Fruit fly (Drosophila melanogaster) Kc167 (cell line): ENCODE measurements around the gene CG14926.

Experiments used
- Myc ChIP-seq: fragments of >200 bp; optimal IDR thresholded peaks from 2 replicates; lab custom pipeline; 2017; ENCODE audit warnings: missing external identifiers
- Sin3A ChIP-seq: fragments of >200 bp; optimal IDR thresholded peaks from 2 replicates; lab custom pipeline; 2018; ENCODE audit warnings: missing external identifiers
- h ChIP-seq: fragments of >200 bp; optimal IDR thresholded peaks from 3 replicates; lab custom pipeline; 2018; ENCODE audit warnings: missing external identifiers
- insv ChIP-seq: fragments of >200 bp; optimal IDR thresholded peaks from 3 replicates; lab custom pipeline; 2018; ENCODE audit warnings: missing external identifiers
- psq ChIP-seq: fragments of >200 bp; optimal IDR thresholded peaks from 2 replicates; lab custom pipeline; 2017; ENCODE audit warnings: missing external identifiers
- ttk ChIP-seq: sonication (Bioruptor generic); optimal IDR thresholded peaks from 2 replicates; lab custom pipeline; 2017; ENCODE audit warnings: missing external identifiers

Gene CG14926

DNA sequence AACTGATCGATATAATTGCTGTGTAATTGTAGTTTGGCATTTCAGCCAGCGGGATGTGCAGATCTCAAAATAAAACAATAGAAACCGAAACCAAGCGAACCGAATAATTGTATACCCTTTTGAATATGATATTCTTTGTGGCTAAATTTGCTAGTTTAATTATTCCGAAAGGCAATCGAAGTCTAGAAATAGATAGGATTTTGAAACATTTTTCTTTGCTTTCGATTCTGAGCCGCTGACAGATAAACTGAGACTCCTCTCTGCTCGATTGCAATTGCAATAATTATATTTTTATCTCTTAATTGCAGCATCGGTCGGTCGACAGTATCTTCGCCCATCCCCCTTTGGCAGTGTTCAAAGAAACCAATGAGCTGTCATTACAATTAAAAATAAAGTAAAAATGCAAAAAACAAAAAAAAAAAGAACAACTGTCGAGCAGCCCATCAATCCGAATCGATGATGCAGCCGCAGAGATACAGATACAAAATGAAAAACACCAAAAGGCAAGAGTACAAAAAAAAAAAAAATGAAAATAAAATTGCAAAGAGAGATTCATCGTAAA is 10.1 kb downstream of the CG14926 start:
- TF ChIP-seq ttk: no peak
- TF ChIP-seq Myc: no peak
- no peak for TF ChIP-seq Sin3A (lab: Kevin White, UChicago)
- no peak for TF ChIP-seq h
- no peak for TF ChIP-seq insv (lab: Kevin White, UChicago)
- no peak for TF ChIP-seq psq (lab: Kevin White, UChicago)

DNA sequence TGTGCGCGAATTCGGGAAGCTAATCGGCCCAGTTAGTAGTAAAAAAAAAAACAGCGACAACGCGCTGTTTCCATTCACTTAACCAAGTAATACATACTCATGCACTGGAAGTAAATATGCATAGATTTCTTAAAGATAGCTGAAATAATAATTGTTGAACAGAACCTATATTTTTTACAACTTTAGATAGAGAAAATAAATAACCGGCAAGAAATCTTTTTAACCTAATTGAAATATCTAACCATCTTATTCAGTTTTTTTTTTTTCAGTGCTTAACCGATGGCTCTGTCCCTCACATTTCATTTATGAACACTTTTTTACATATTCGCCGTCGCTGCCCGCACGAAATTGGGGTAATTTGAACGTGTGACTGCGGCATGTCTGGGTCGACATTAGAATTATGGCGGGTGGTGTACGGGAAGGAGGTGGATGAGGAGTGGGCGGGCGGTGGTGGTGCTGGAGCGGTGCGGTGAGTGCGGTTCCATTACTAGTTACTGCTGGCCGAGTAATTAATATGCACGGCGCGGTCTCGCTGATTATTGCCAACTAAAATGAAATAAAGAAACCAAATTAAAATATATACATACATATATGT is 11.4 kb downstream of the CG14926 start:
- TF ChIP-seq insv (lab: Kevin White, UChicago): no peak
- no peak for TF ChIP-seq h

DNA sequence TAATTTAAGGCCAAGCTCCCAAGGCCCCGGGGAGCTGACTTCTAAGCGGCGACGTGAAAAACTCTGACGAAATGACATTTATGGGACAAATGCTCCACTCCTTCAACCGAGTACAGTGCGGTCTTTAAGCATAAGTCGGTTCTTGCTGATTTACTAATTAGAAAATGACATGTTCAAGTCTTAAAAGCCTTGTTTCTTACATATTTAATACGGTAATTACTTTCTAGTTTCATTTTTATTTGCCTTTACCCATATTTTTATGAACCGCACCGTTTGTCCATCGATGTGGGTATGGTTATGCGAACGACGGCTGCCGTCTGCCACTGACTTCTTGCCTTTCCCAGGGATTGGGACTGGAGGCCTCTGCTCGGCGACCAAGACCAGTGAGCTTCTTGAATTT is 14.8 kb downstream of the CG14926 start:
- TF ChIP-seq Sin3A (lab: Kevin White, UChicago) (no peak), psq (lab: Kevin White, UChicago) (no peak), h (no peak), ttk (no peak), Myc (no peak), insv (lab: Kevin White, UChicago) (no peak)

DNA sequence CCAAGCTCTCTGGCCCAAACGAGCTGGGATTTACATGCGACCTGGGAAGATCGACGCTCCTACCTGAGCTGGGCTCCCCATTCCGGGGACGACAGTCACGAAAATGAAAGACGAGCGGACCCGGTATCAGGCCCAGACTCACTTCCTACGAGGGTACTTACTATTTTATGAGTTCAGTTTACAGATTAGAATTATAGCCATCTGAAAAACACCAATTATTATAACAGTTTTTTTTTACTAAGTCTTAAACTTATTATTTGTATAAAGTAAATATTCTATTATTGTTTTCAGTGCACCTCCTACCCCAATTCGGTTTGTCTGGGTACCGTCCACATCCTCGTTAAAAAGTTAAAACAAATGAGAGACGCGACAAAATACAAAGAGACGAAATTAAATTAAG is 16.7 kb downstream of the CG14926 start:
- no peak for TF ChIP-seq ttk
- TF ChIP-seq Myc: no peak
- no peak for TF ChIP-seq psq (lab: Kevin White, UChicago)
- no peak for TF ChIP-seq insv (lab: Kevin White, UChicago)
- no peak for TF ChIP-seq h
- no peak for TF ChIP-seq Sin3A (lab: Kevin White, UChicago)

DNA sequence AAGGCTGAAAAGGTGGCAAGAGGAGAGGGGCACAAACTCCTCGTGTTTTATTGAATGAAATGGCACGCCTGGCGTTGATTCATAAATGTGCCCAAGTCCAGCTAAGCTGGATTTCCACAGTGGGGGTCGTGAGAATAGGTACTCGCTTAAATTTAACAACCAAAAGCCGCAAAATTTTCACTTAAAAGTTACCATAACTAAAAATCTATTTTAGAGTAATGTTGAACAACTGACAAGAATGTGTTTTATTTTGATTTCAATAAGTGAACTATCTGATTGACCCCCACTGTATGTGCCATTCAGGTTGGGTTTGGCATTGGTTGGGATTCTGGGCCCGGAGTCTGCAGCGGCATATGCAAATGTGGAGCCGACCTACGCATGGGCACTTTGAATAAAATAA is 19.2 kb downstream of the CG14926 start:
- TF ChIP-seq h (no peak), Myc (no peak), insv (lab: Kevin White, UChicago) (no peak), Sin3A (lab: Kevin White, UChicago) (no peak), ttk (no peak), psq (lab: Kevin White, UChicago) (no peak)

DNA sequence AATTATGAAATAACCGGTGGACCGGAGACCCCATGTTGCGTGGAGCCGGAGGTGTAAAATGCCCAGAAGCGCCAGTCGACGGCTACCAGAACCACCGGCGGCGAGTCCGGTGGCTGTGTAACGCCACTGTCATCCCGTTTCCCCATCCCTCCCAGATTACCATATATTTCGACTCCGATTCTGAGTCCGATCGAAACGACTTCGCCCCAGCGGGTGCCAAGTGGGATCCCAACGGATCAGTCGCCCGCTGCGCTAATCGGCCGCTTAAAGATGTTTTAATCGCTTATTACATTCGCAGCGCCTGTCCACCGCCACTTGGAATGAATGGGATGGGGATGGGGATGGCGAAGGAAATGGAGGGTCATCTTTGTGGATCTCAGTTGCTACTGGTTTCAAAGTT is 20.3 kb downstream of the CG14926 start:
- TF ChIP-seq h: no peak
- no peak for TF ChIP-seq ttk
- TF ChIP-seq psq (lab: Kevin White, UChicago): no peak
- TF ChIP-seq Sin3A (lab: Kevin White, UChicago): no peak
- no peak for TF ChIP-seq Myc
- no peak for TF ChIP-seq insv (lab: Kevin White, UChicago)

DNA sequence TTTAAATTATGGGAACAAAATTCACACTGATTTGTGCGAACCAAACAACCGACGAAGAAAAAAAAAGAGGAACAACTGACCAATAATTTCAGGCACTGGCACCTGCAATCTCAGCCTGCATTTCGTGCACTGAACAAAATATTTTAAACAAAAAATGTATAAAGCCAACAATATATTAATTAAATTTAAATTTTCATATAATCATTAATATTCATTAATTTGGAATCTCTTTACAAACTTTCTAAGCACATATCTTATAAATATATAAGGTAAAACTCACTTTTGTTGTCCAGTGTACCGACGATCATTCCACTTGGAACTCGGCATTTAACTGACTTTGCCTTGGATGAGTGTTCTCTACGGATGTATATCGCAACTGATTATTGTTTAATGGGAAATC is 21.0 kb downstream of the CG14926 start:
- TF ChIP-seq ttk: no peak
- no peak for TF ChIP-seq h
- no peak for TF ChIP-seq Sin3A (lab: Kevin White, UChicago)

DNA sequence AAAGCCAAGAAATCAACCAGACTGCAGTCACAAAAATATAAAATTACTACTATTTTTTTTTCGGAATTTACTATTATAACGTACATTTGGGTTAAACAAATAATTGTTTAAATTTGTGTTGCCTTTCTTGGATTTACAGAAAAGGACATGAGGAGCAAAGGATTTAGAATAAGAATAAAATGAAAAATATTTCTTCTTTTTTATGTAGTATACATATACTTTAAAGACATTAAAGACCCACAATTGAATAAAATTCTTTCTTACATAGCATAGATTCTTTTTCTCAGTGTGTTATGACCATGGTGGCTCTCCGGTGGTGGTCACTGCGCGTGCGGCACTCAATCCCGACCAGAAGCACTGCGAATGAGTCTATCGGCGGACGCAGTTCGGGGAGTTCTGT is 23.9 kb downstream of the CG14926 start:
- TF ChIP-seq h (no peak), Sin3A (lab: Kevin White, UChicago) (no peak), ttk (no peak), insv (lab: Kevin White, UChicago) (no peak), psq (lab: Kevin White, UChicago) (no peak), Myc (no peak)

DNA sequence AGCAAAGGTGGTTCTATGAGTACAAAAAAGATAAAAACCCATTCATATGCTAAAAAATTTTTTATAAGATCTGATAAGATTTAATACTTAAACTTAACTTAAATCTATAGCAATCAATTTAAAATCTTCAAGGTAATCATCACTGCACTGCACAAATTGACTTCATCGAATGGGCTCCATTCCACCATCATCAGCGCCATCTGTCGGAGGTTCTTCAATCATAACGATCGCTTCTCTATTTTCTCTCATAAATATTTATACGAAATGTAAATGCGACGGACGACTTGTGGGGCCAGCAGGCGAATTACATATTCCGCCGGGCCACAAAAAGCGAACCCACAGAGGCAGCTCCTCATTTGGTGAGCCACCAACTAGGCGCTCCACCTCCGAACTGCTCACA is 24.7 kb downstream of the CG14926 start:
- no peak for TF ChIP-seq ttk
- TF ChIP-seq insv (lab: Kevin White, UChicago): no peak
- TF ChIP-seq h: no peak
- TF ChIP-seq psq (lab: Kevin White, UChicago): no peak
- TF ChIP-seq Sin3A (lab: Kevin White, UChicago): no peak
- TF ChIP-seq Myc: no peak

DNA sequence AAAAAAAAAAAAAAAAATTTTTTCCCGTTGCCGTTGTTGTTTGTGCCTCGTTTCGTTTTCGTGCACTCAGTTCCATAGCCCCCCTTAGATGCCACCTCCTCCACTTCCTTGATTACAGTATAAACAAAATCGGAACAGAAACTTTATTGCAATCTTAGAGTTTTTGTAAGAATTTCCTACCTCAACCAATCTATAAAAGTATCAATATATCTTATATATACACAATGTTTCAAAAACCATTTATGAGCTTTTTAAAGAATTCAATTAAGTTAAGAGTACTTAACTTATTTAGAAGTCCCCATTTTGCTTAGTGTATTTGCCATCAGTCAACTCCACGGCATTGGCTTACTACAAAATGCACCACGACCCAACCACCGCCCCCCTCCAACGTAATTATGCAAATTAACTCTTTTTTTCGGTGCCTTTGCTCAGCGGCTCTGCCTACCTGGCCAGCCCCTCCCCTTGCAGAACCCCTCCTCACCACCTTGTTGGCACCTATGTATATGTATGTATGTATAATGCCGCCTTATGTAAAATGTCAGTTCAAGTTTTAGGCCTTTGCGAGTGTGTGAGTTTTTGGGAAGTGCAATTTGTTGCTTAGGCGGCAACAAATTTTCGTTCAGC is 25.4 kb downstream of the CG14926 start:
- TF ChIP-seq Myc (no peak), ttk (no peak), h (no peak), psq (lab: Kevin White, UChicago) (no peak), Sin3A (lab: Kevin White, UChicago) (no peak), insv (lab: Kevin White, UChicago) (no peak)

DNA sequence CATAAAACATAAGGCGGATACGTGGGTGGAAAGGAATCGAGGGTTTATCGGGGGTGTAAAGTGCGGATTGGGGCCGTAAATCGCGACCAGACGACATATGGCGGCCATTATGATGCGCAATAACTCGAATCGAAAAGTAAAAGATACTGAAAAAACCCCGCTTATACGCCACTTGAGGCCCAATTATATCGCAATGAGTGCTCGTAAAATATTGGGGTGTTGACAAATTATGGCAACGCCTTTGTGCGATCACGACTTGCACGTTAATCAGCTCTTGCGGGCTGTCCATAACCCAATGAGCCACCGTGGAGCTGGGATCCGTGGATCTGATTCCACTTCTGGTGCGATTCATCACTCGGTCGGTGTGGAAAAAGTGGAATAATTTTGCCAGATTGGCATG is 33.3 kb downstream of the CG14926 start:
- TF ChIP-seq h (no peak), ttk (no peak), psq (lab: Kevin White, UChicago) (no peak)

DNA sequence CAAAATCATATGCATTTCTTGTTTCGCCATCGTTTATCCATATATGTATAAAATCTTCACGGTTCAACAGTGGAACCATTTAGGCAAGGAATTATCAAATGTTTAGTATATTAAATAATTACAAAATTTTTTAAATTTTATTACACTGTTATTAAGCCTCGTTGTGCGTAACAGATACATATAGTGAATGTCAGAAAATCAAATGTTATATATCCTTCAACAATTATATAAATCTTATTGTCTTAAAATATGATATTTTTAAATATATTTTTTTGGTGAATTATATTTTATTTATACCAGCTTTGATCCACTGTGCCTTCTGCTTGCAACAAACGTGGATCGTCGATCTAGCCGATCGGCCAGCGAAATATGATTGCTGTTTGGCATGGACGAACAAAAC is 36.0 kb downstream of the CG14926 start:
- no peak for TF ChIP-seq Myc
- TF ChIP-seq h: no peak
- no peak for TF ChIP-seq Sin3A (lab: Kevin White, UChicago)
- TF ChIP-seq insv (lab: Kevin White, UChicago): no peak
- TF ChIP-seq ttk: no peak
- TF ChIP-seq psq (lab: Kevin White, UChicago): no peak

DNA sequence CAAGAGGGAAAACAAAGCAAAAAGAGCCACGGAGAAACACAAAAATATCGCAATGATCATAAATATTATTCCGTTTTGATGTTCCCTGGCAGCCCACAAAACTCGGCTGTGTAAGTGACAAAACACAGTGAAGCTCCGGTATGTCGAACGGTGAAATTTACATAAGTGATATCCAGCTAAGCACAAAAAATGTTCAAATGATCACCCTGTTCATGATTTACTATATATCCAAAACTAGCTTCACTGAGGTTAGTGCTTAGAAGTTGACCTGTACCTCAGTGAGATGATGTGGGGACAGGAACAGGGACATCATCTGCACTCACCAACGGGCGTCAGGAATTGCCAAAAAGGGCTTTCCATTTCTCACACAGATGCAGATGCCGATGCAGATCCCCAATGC is 37.0 kb downstream of the CG14926 start:
- no peak for TF ChIP-seq insv (lab: Kevin White, UChicago)
- no peak for TF ChIP-seq Myc
- no peak for TF ChIP-seq Sin3A (lab: Kevin White, UChicago)
- no peak for TF ChIP-seq ttk
- TF ChIP-seq psq (lab: Kevin White, UChicago): no peak
- no peak for TF ChIP-seq h
